Fruit fly (Drosophila melanogaster): ENCODE results near the gene CG10053.

CG10053 gene

dm6 chr3R:7249460-7249859, 2.6 kb downstream of the CG10053 start, which contains the start of the genes CG1227 and Dtwd2 (continued):
- TF ChIP-seq CG10669 (GFP tag; optimal IDR thresholded peaks at IDR 0.05), result peak; percentile 94
- peak; percentile 96 for TF ChIP-seq CG32006 (GFP tag; optimal IDR thresholded peaks at IDR 0.05)
- TF ChIP-seq Sox102F (GFP tag; optimal IDR thresholded peaks at IDR 0.05), result peak; percentile 90
- TF ChIP-seq CG6163 (GFP tag; IDR thresholded peaks at IDR 0.05), result peak; percentile 98
- TF ChIP-seq dsx (GFP tag; optimal IDR thresholded peaks at IDR 0.05; ENCODE audit: poor library complexity, severe bottlenecking), result peak; percentile 96
- TF ChIP-seq Eip78C (GFP tag), result peak; percentile 99
- TF ChIP-seq spab (GFP tag; optimal IDR thresholded peaks at IDR 0.05), result peak; percentile 84
- TF ChIP-seq CG16779 (tag; optimal IDR thresholded peaks at IDR 0.05), result peak; percentile 93
- TF ChIP-seq lz (GFP tag; optimal IDR thresholded peaks at IDR 0.05), result peak; percentile 93
- no peak for TF ChIP-seq fkh (GFP tag; optimal IDR thresholded peaks at IDR 0.05)
- no peak for TF ChIP-seq vri (GFP tag; optimal IDR thresholded peaks at IDR 0.05)
- TF ChIP-seq CG6792 (GFP tag; optimal IDR thresholded peaks at IDR 0.05), result peak; percentile 91
- peak; percentile 92 for TF ChIP-seq Eip75B (GFP tag; optimal IDR thresholded peaks at IDR 0.05)
- peak; percentile 96 for TF ChIP-seq CG8632 (GFP tag; optimal IDR thresholded peaks at IDR 0.05)
- TF ChIP-seq CG11762 (GFP tag; optimal IDR thresholded peaks at IDR 0.05; ENCODE audit: insufficient read depth), result peak; percentile 94
- TF ChIP-seq fd85E (GFP tag; optimal IDR thresholded peaks at IDR 0.05), result peak; percentile 77
- peak; percentile 84 for TF ChIP-seq CG8319 (GFP tag; optimal IDR thresholded peaks at IDR 0.05)
- peak; percentile 79 for TF ChIP-seq dac (GFP tag; optimal IDR thresholded peaks at IDR 0.05)
- TF ChIP-seq pdm3 (GFP tag; optimal IDR thresholded peaks at IDR 0.05), result peak; percentile 93
- peak; percentile 92 for TF ChIP-seq Lpt (GFP tag; optimal IDR thresholded peaks at IDR 0.05)
- TF ChIP-seq CG11902 (GFP tag; optimal IDR thresholded peaks at IDR 0.05), result peak; percentile 75
- peak; percentile 89 to 96 for TF ChIP-seq ss (GFP tag; optimal IDR thresholded peaks at IDR 0.05)
- peak; percentile 98 for TF ChIP-seq Ets96B (tag; optimal IDR thresholded peaks at IDR 0.05)
- TF ChIP-seq CG4318 (GFP tag; optimal IDR thresholded peaks at IDR 0.05), result peak; percentile 91

DNA sequence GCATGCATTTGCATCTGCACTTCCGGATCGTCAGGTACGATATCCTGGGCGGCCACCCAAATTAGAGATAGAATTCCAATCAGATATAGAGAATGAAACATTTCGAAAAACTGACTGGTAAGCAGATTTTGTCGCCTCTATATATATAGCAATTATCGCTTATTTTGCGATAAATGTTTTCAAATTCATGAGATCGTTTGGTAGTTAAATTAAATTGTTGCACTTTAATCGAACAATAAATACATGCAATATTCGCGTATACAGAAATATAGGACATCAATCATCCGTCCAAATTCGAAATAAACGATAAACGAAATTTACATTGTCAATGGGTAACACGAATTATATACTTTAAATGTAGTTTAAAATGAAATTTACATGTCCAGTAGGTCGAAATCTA, 5.0 kb downstream of the CG10053 start, which contains the start of gene Obp84a:
Gene Obp84a (minus strand): TSS at position 101 of the 400 bp plus-strand sequence.
- TF ChIP-seq cyc (GFP tag; optimal IDR thresholded peaks at IDR 0.05) (no peak), Eip75B (GFP tag; optimal IDR thresholded peaks at IDR 0.05) (no peak), CG8632 (GFP tag; optimal IDR thresholded peaks at IDR 0.05) (no peak), Gug (GFP tag; IDR thresholded peaks at IDR 0.05) (no peak), CG32006 (GFP tag; optimal IDR thresholded peaks at IDR 0.05) (no peak)

dm6 chr3R:7259554-7259953, 12.7 kb downstream of the CG10053 start:
- TF ChIP-seq fd85E (GFP tag; optimal IDR thresholded peaks at IDR 0.05) (no peak), CG11294 (GFP tag; IDR thresholded peaks at IDR 0.05) (no peak), Blimp-1 (GFP tag; optimal IDR thresholded peaks at IDR 0.05) (no peak), fd59A (GFP tag; optimal IDR thresholded peaks at IDR 0.05) (no peak), CG16779 (tag; optimal IDR thresholded peaks at IDR 0.05) (no peak)

DNA sequence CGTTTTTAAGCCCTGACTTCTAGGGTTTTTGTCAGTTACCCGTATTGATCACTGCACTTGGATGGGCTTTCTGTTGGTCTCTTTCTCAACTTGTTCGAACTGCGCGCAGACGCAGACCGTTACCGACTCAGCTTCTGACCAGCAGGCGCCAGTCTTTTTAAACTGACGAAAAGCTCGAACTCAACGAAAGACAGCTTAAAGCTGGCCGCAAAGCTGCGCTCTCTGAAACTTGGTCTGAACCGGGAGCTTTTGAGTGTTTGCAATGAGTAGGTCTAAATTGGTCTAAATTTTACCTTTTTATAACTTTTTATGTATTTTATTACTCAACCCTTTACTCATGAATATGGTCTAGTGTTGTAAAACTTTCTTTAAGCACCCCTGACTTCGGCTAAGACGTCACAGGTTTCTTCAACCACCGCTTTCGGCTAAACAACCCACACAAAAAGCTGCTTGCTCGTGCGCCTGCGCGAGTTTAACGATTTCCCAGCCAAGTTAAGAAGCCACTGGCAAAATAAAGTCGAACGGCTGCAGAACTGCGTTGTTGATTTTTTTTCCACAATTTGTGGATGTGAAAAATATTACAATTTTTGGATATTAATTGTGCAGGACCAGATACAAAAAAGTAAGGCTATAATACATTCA, 18.8 kb downstream of the CG10053 start, which contains the start of the genes Gld and Syt4:
Gene Gld (minus strand): TSS at position 137 of the 642 bp plus-strand sequence.
Gene Syt4 (plus strand): TSS at position 499 of the 642 bp plus-strand sequence.
- no peak for TF ChIP-seq CG9139 (GFP tag; optimal IDR thresholded peaks at IDR 0.05)
- TF ChIP-seq OdsH (GFP tag; optimal IDR thresholded peaks at IDR 0.05), result no peak
- TF ChIP-seq CG10669 (GFP tag; optimal IDR thresholded peaks at IDR 0.05), result no peak
- peak; percentile 14 for TF ChIP-seq svp (GFP tag)
- TF ChIP-seq net (GFP tag; optimal IDR thresholded peaks at IDR 0.05), result no peak
- TF ChIP-seq Eip78C (GFP tag), result peak; percentile 44
- TF ChIP-seq eg (GFP tag; IDR thresholded peaks at IDR 0.05), result peak; percentile 8; the same call in 1 of the 3 replicates

All from whole organism, prepupa.